Worm (Caenorhabditis elegans) whole organism, early embryonic: ENCODE data around the gene zmp-4.

Experiments used
- F13C5.2 ChIP-seq: sonication (generic microtip); optimal IDR thresholded peaks from 2 replicates; lab custom pipeline; 2017; ENCODE audit warnings: mild to moderate bottlenecking, missing genetic modification characterization, inconsistent platforms, missing compliant biosample characterization
- ama-1 ChIP-seq: fragments of 150-350 bp; optimal IDR thresholded peaks from 2 replicates; lab custom pipeline; 2014
- ceh-13 ChIP-seq: fragments of 200-800 bp; sonication (Bioruptor generic); optimal IDR thresholded peaks from 2 replicates; lab custom pipeline; 2018; ENCODE audit warnings: mild to moderate bottlenecking, missing genetic modification characterization, missing compliant biosample characterization
- ceh-36 ChIP-seq: sonication (generic microtip); optimal IDR thresholded peaks from 2 replicates; lab custom pipeline; 2016; ENCODE audit warnings: missing genetic modification characterization, inconsistent platforms, missing compliant biosample characterization
- ets-7 ChIP-seq: sonication (generic microtip); optimal IDR thresholded peaks from 2 replicates; lab custom pipeline; 2016; ENCODE audit warnings: missing genotype, missing genetic modification characterization, missing compliant biosample characterization
- hmg-4 ChIP-seq: fragments of 200-800 bp; sonication (Bioruptor generic); optimal IDR thresholded peaks from 2 replicates; lab custom pipeline; 2018; ENCODE audit warnings: mild to moderate bottlenecking, missing genetic modification characterization, missing compliant biosample characterization
- hnd-1 ChIP-seq: sonication (generic microtip); optimal IDR thresholded peaks from 2 replicates; lab custom pipeline; 2016; ENCODE audit warnings: missing genetic modification characterization, missing compliant biosample characterization
- scrt-1 ChIP-seq: fragments of 200-800 bp; sonication (Bioruptor generic); IDR thresholded peaks from 2 replicates; pipeline ENCODE4 v1.3.6; 2022; ENCODE audit warnings: missing genetic modification characterization, missing compliant biosample characterization
- tbx-11 ChIP-seq: fragments of 200-800 bp; sonication (Bioruptor generic); IDR thresholded peaks from 2 replicates; pipeline ENCODE4 v1.3.6; 2022; ENCODE audit warnings: missing genetic modification characterization, missing compliant biosample characterization
- tra-4 ChIP-seq: sonication (generic microtip); optimal IDR thresholded peaks from 2 replicates; lab custom pipeline; 2017; ENCODE audit warnings: missing genetic modification characterization, missing compliant biosample characterization

- no peak for TF ChIP-seq F13C5.2 (tag; lab: Kevin White, UChicago)
- TF ChIP-seq tbx-11 (GFP tag; lab: Robert Waterston, UW) = no peak
- no peak for TF ChIP-seq ets-7
- TF ChIP-seq ceh-13 (GFP tag; lab: Kevin White, UChicago) = no peak
- no peak for TF ChIP-seq ama-1 (lab: Kevin White, UChicago)
- no peak for TF ChIP-seq scrt-1 (GFP tag; lab: Robert Waterston, UW)
- TF ChIP-seq hnd-1 = no peak
- TF ChIP-seq tra-4 (tag; lab: Kevin White, UChicago) = no peak
- no peak for TF ChIP-seq ceh-36 (tag; lab: Kevin White, UChicago)
- no peak for TF ChIP-seq hmg-4 (GFP tag; lab: Kevin White, UChicago)
Measured at ce11 chrV:14936587-14936986, 15.2 kb upstream of the zmp-4 start, which contains the start of gene C30G7.2.
